Fruit fly (Drosophila melanogaster): ENCODE data around the gene CG17776.

CG17776 gene

DNA sequence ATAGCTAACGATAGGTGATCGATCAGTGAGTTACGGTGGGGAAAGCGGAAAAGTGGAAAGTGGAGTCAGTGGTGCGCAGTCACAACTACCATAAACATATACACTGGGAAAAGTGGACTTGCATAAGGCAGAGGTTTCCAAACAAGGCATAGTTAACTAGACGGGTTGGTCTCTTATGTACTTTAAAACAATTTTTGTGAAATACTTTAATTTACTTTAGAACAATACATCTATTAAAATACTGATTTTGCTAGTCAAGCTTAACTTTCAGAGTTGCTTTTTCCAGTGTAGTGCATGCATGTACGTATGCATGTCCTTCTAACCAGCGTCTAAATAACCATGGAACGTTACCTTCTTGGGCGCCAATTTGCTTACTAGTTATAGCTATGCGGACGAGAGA is 35.4 kb downstream of the CG17776 start (continued):
- TF ChIP-seq CG30020 (tag; optimal IDR thresholded peaks at IDR 0.05) = no peak
- TF ChIP-seq vnd (GFP tag; IDR thresholded peaks at IDR 0.05; ENCODE audit: partially characterized antibody) = no peak
- TF ChIP-seq CG13894 (tag; optimal IDR thresholded peaks at IDR 0.05) = no peak
- TF ChIP-seq ERR (GFP tag; optimal IDR thresholded peaks at IDR 0.05) = no peak
- no peak for TF ChIP-seq BtbVII (GFP tag; optimal IDR thresholded peaks at IDR 0.05)
- no peak for TF ChIP-seq CG8924 (tag; optimal IDR thresholded peaks at IDR 0.05)
- no peak for TF ChIP-seq CG4360 (GFP tag; IDR thresholded peaks at IDR 0.05)
- no peak for TF ChIP-seq CG7556 (GFP tag; optimal IDR thresholded peaks at IDR 0.05)
- no peak for TF ChIP-seq CG4328 (GFP tag; optimal IDR thresholded peaks at IDR 0.05)
- TF ChIP-seq CG1832 (GFP tag; optimal IDR thresholded peaks at IDR 0.05) = no peak
- no peak for TF ChIP-seq wor (GFP tag; IDR thresholded peaks at IDR 0.05)
- TF ChIP-seq Kr (GFP tag; optimal IDR thresholded peaks at IDR 0.05) = no peak
- no peak for TF ChIP-seq ind (GFP tag; optimal IDR thresholded peaks at IDR 0.05)
- TF ChIP-seq CG6175 (GFP tag; IDR thresholded peaks at IDR 0.05) = no peak
- no peak for TF ChIP-seq oc (tag; optimal IDR thresholded peaks at IDR 0.05)
- TF ChIP-seq BEAF-32 (GFP tag; optimal IDR thresholded peaks at IDR 0.05) = no peak
- peak; percentile 5 for TF ChIP-seq CG16863 (GFP tag; optimal IDR thresholded peaks at IDR 0.05)
- peak; percentile 2 for TF ChIP-seq ATbp (GFP tag; optimal IDR thresholded peaks at IDR 0.05)
- TF ChIP-seq pzg (GFP tag; optimal IDR thresholded peaks at IDR 0.05) = no peak
- no peak for TF ChIP-seq CG12071 (GFP tag; optimal IDR thresholded peaks at IDR 0.05)
- TF ChIP-seq CG10431 (GFP tag; optimal IDR thresholded peaks at IDR 0.05) = no peak
- peak; percentile 8; the same call in 1 of the 2 replicates for TF ChIP-seq CG32772 (GFP tag; IDR thresholded peaks at IDR 0.05)
- TF ChIP-seq mld (GFP tag; IDR thresholded peaks at IDR 0.05; ENCODE audit: partially characterized antibody) = no peak
- no peak for TF ChIP-seq z (GFP tag; IDR thresholded peaks at IDR 0.05)
- no peak for TF ChIP-seq Nf-YC (tag; optimal IDR thresholded peaks at IDR 0.05)
- no peak for TF ChIP-seq CG3838 (GFP tag; optimal IDR thresholded peaks at IDR 0.05)
- peak; percentile 39 for TF ChIP-seq gem (tag; optimal IDR thresholded peaks at IDR 0.05)
- TF ChIP-seq Oli (tag; optimal IDR thresholded peaks at IDR 0.05) = peak; percentile 20
- TF ChIP-seq CG32767 (GFP tag; IDR thresholded peaks at IDR 0.05) = no peak
- TF ChIP-seq nerfin-2 (GFP tag; IDR thresholded peaks at IDR 0.05; ENCODE audit: partially characterized antibody) = no peak
- peak; percentile 2 for TF ChIP-seq grau (tag; optimal IDR thresholded peaks at IDR 0.05)
- peak in 1 of 2 experiments; percentile 48 for TF ChIP-seq bsh (GFP tag; optimal IDR thresholded peaks at IDR 0.05)
- no peak for TF ChIP-seq Ets97D (GFP tag; optimal IDR thresholded peaks at IDR 0.05)
- no peak for TF ChIP-seq CG15696 (tag; optimal IDR thresholded peaks at IDR 0.05)
- peak; percentile 33 for TF ChIP-seq phol (tag; optimal IDR thresholded peaks at IDR 0.05)
- TF ChIP-seq Mes4 (GFP tag; optimal IDR thresholded peaks at IDR 0.05) = no peak
- TF ChIP-seq CG2202 (tag; optimal IDR thresholded peaks at IDR 0.05) = no peak
- TF ChIP-seq sisA (GFP tag; IDR thresholded peaks at IDR 0.05) = no peak
- TF ChIP-seq Asciz (GFP tag; optimal IDR thresholded peaks at IDR 0.05) = no peak
- TF ChIP-seq zfh1 (GFP tag; IDR thresholded peaks at IDR 0.05) = no peak
- no peak for TF ChIP-seq prd (optimal IDR thresholded peaks at IDR 0.05)
- peak; percentile 30; the same call in 1 of the 3 replicates for TF ChIP-seq prd (GFP tag; IDR thresholded peaks at IDR 0.05)
- TF ChIP-seq fu2 (GFP tag; optimal IDR thresholded peaks at IDR 0.05) = no peak
- no peak for TF ChIP-seq HLH3B (GFP tag; IDR thresholded peaks at IDR 0.05)
- no peak for TF ChIP-seq Rfx (GFP tag; IDR thresholded peaks at IDR 0.05)
- TF ChIP-seq ci (GFP tag; IDR thresholded peaks at IDR 0.05) = no peak
- TF ChIP-seq CG12659 (GFP tag; optimal IDR thresholded peaks at IDR 0.05) = no peak
- TF ChIP-seq dmrt99B (tag; optimal IDR thresholded peaks at IDR 0.05) = peak; percentile 4
- TF ChIP-seq fd102C (GFP tag; optimal IDR thresholded peaks at IDR 0.05) = no peak
- no peak for TF ChIP-seq onecut (GFP tag; IDR thresholded peaks at IDR 0.05)
- TF ChIP-seq Fer1 (GFP tag; optimal IDR thresholded peaks at IDR 0.05) = no peak
